Fruit fly (Drosophila melanogaster) whole organism, larva: Measurements from ENCODE around the gene east.

Experiments used
- noc ChIP-seq: fragments of 200-800 bp; sonication (Bioruptor generic); optimal IDR thresholded peaks from 3 replicates; lab custom pipeline; 2019; ENCODE audit warnings: missing biosample characterization, mild to moderate bottlenecking, missing genetic modification characterization, moderate library complexity

Gene east

dm6 chrX:2011288-2012120 lies 844 bp downstream of the east start:
- no peak for TF ChIP-seq noc

dm6 chrX:2012121-2012452 lies 1.4 kb downstream of the east start:
- no peak for TF ChIP-seq noc

dm6 chrX:2012837-2013236 lies 2.2 kb downstream of the east start:
- TF ChIP-seq noc: peak; percentile 80

- no peak for TF ChIP-seq noc
Observed at dm6 chrX:2013365-2013764, 2.7 kb downstream of the east start.

- no peak for TF ChIP-seq noc
Observed at dm6 chrX:2024819-2025218, 14.2 kb downstream of the east start.

- TF ChIP-seq noc: no peak
Observed at dm6 chrX:2031308-2031707, 20.6 kb downstream of the east start.

- no peak for TF ChIP-seq noc
Observed at dm6 chrX:2032160-2032801, 21.6 kb downstream of the east start.

dm6 chrX:2032821-2033436 lies 22.3 kb downstream of the east start:
- TF ChIP-seq noc: no peak

dm6 chrX:2036383-2036782 lies 25.7 kb downstream of the east start:
- TF ChIP-seq noc: no peak

dm6 chrX:2036800-2037488 lies 26.3 kb downstream of the east start:
- TF ChIP-seq noc: peak; percentile 8

- TF ChIP-seq noc: no peak
Observed at dm6 chrX:2037605-2038004, 26.9 kb downstream of the east start.

- TF ChIP-seq noc: peak; percentile 65
Observed at dm6 chrX:2041312-2041918, 30.8 kb downstream of the east start, which contains the start of gene CG4313. CG4313 (plus strand) TSS chrX:2041868.

dm6 chrX:2041981-2042847 lies 31.6 kb downstream of the east start, which contains the start of the genes Actn and usp:
Actn (minus strand) TSS chrX:2042311.
usp (minus strand) TSS chrX:2042311.
- no peak for TF ChIP-seq noc

dm6 chrX:2043660-2044397 lies 33.2 kb downstream of the east start, which contains the start of gene CG4325:
CG4325 (minus strand) TSS chrX:2043818.
- TF ChIP-seq noc: no peak
